Worm (Caenorhabditis elegans) whole organism, young adult: ENCODE measurements around the gene fmo-3.

Source experiments
- B0336.3 ChIP-seq: fragments of 200-800 bp; sonication (Bioruptor generic); IDR thresholded peaks from 2 replicates; pipeline ENCODE4 v1.3.6; 2022; ENCODE audit warnings: missing genetic modification characterization, missing compliant biosample characterization
- C17E4.6 ChIP-seq: fragments of 200-800 bp; sonication (Bioruptor generic); IDR thresholded peaks from 2 replicates; pipeline ENCODE4 v1.3.6; 2022; ENCODE audit warnings: missing genetic modification reagents, missing genetic modification characterization, missing compliant biosample characterization
- D2030.7 ChIP-seq: fragments of 200-800 bp; sonication (Bioruptor generic); IDR thresholded peaks from 2 replicates; pipeline ENCODE4 v1.3.6; 2022; ENCODE audit warnings: missing genetic modification reagents, missing genetic modification characterization, missing compliant biosample characterization
- F10E7.11 ChIP-seq: sonication (generic microtip); optimal IDR thresholded peaks from 2 replicates; lab custom pipeline; 2017; ENCODE audit warnings: mild to moderate bottlenecking, missing genetic modification characterization, moderate library complexity, missing compliant biosample characterization
- F39B2.1 ChIP-seq: fragments of 200-800 bp; sonication (Bioruptor generic); IDR thresholded peaks from 2 replicates; pipeline ENCODE4 v1.3.6; 2022; ENCODE audit warnings: missing genetic modification reagents, missing genetic modification characterization, missing compliant biosample characterization
- F49E8.2 ChIP-seq: sonication (generic microtip); optimal IDR thresholded peaks from 3 replicates; lab custom pipeline; 2017; ENCODE audit warnings: missing genetic modification characterization, mild to moderate bottlenecking, missing compliant biosample characterization, antibody characterized with exemption, moderate library complexity; ENCODE audit not compliant: insufficient read depth
- F52B5.7 ChIP-seq: sonication (generic microtip); optimal IDR thresholded peaks from 2 replicates; lab custom pipeline; 2016; ENCODE audit warnings: mild to moderate bottlenecking, missing genetic modification characterization, missing compliant biosample characterization
- K11D2.4 ChIP-seq: fragments of 200-800 bp; sonication (Bioruptor generic); IDR thresholded peaks from 2 replicates; pipeline ENCODE4 v1.3.6; 2022; ENCODE audit warnings: missing genetic modification reagents, missing genetic modification characterization, missing compliant biosample characterization
- Y67H2A.10 ChIP-seq: fragments of 200-800 bp; sonication (Bioruptor generic); conservative IDR thresholded peaks from 2 replicates; pipeline ENCODE4 v1.3.6; 2022; ENCODE audit warnings: missing genetic modification reagents, missing genetic modification characterization, missing compliant biosample characterization
- Y79H2A.3 ChIP-seq: fragments of 200-800 bp; sonication (Bioruptor generic); conservative IDR thresholded peaks from 2 replicates; pipeline ENCODE4 v1.3.6; 2022; ENCODE audit warnings: missing genetic modification reagents, missing genetic modification characterization, missing compliant biosample characterization
- ZK185.1 ChIP-seq: sonication (generic microtip); optimal IDR thresholded peaks from 2 replicates; lab custom pipeline; 2016; ENCODE audit warnings: mild to moderate bottlenecking, missing genetic modification characterization, missing compliant biosample characterization; ENCODE audit not compliant: poor library complexity, severe bottlenecking
- ama-1 ChIP-seq, 3 experiments: fragments of 150-350 bp in 1 of 3; sonication (generic microtip) in 2 of 3; optimal IDR thresholded peaks; 2 replicates each; lab custom pipeline; 2014 to 2018; ENCODE audit warnings: missing biosample characterization in 2 of 3, missing genetic modification characterization in 2 of 3, missing genetic modification reagents in 2 of 3
- aptf-3 ChIP-seq: fragments of 200-800 bp; sonication (Bioruptor generic); IDR thresholded peaks from 2 replicates; pipeline ENCODE4 v1.3.6; 2022; ENCODE audit warnings: missing genetic modification characterization, missing compliant biosample characterization
- atf-7 ChIP-seq: sonication (generic microtip); optimal IDR thresholded peaks from 2 replicates; lab custom pipeline; 2017; ENCODE audit warnings: mild to moderate bottlenecking, missing genetic modification characterization, missing compliant biosample characterization
- bed-2 ChIP-seq: fragments of 200-800 bp; sonication (Bioruptor generic); IDR thresholded peaks from 2 replicates; pipeline ENCODE4 v1.3.6; 2022; ENCODE audit warnings: missing genetic modification reagents, missing genetic modification characterization, missing compliant biosample characterization
- cebp-1 ChIP-seq, 2 experiments: fragments of 200-800 bp in 1 of 2; sonication (Bioruptor generic) in 1 of 2; sonication (generic microtip) in 1 of 2; IDR thresholded peaks in 1 of 2; optimal IDR thresholded peaks in 1 of 2; 2 replicates each; pipeline versions ENCODE4 v1.3.6 to Lab custom; 2017 to 2022; ENCODE audit warnings: missing compliant biosample characterization in 2 of 2, missing genetic modification characterization in 2 of 2, mild to moderate bottlenecking in 1 of 2, missing genetic modification reagents in 1 of 2, moderate library complexity in 1 of 2
- ceh-79 ChIP-seq: sonication (generic microtip); optimal IDR thresholded peaks from 2 replicates; lab custom pipeline; 2017; ENCODE audit warnings: mild to moderate bottlenecking, missing genetic modification characterization, missing compliant biosample characterization
- die-1 ChIP-seq: sonication (generic microtip); optimal IDR thresholded peaks from 2 replicates; lab custom pipeline; 2016; ENCODE audit warnings: missing genotype, mild to moderate bottlenecking, missing genetic modification characterization, missing compliant biosample characterization
- dox-1 ChIP-seq: fragments of 200-800 bp; sonication (Bioruptor generic); IDR thresholded peaks from 2 replicates; pipeline ENCODE4 v1.3.6; 2022; ENCODE audit warnings: missing genetic modification reagents, missing genetic modification characterization, missing compliant biosample characterization
- dpff-1 ChIP-seq: sonication (generic microtip); optimal IDR thresholded peaks from 2 replicates; lab custom pipeline; 2017; ENCODE audit warnings: mild to moderate bottlenecking, missing genetic modification characterization, missing compliant biosample characterization
- egl-44 ChIP-seq: fragments of 200-800 bp; sonication (Bioruptor generic); IDR thresholded peaks from 2 replicates; pipeline ENCODE4 v1.3.6; 2022; ENCODE audit warnings: missing genetic modification reagents, missing genetic modification characterization, missing compliant biosample characterization
- ets-4 ChIP-seq: fragments of 200-800 bp; sonication (Bioruptor generic); optimal IDR thresholded peaks from 2 replicates; lab custom pipeline; 2018; ENCODE audit warnings: mild to moderate bottlenecking, missing genetic modification characterization, missing compliant biosample characterization
- gei-17 ChIP-seq: fragments of 200-800 bp; sonication (Bioruptor generic); optimal IDR thresholded peaks from 2 replicates; lab custom pipeline; 2018; ENCODE audit warnings: mild to moderate bottlenecking, missing genetic modification characterization, missing compliant biosample characterization
- hlh-12 ChIP-seq: sonication (generic microtip); optimal IDR thresholded peaks from 2 replicates; lab custom pipeline; 2016; ENCODE audit warnings: missing genetic modification characterization, missing compliant biosample characterization
- hmg-1.2 ChIP-seq: fragments of 200-800 bp; sonication (Bioruptor generic); IDR thresholded peaks from 2 replicates; pipeline ENCODE4 v1.3.6; 2022; ENCODE audit warnings: missing genetic modification reagents, missing genetic modification characterization, missing compliant biosample characterization
- hrde-1 ChIP-seq: sonication (generic microtip); optimal IDR thresholded peaks from 2 replicates; lab custom pipeline; 2016; ENCODE audit warnings: missing genetic modification characterization, mild to moderate bottlenecking, missing compliant biosample characterization, moderate library complexity, missing genotype, missing genetic modification reagents, borderline replicate concordance
- let-526 ChIP-seq: fragments of 200-800 bp; sonication (Bioruptor generic); IDR thresholded peaks from 2 replicates; pipeline ENCODE4 v1.3.6; 2022; ENCODE audit warnings: missing genetic modification reagents, missing genetic modification characterization, missing compliant biosample characterization
- lin-54 ChIP-seq: fragments of 200-800 bp; sonication (Bioruptor generic); optimal IDR thresholded peaks from 2 replicates; lab custom pipeline; 2018; ENCODE audit warnings: mild to moderate bottlenecking, missing genetic modification characterization, missing compliant biosample characterization
- lir-1 ChIP-seq: fragments of 200-800 bp; sonication (Bioruptor generic); conservative IDR thresholded peaks from 2 replicates; pipeline ENCODE4 v1.3.6; 2022; ENCODE audit warnings: missing genetic modification reagents, missing genetic modification characterization, missing compliant biosample characterization
- madf-8 ChIP-seq: fragments of 200-800 bp; sonication (Bioruptor generic); conservative IDR thresholded peaks from 2 replicates; pipeline ENCODE4 v1.3.6; 2022; ENCODE audit warnings: missing genetic modification reagents, missing genetic modification characterization, missing compliant biosample characterization
- mel-28 ChIP-seq: sonication (generic microtip); optimal IDR thresholded peaks from 2 replicates; lab custom pipeline; 2016; ENCODE audit warnings: borderline replicate concordance, mild to moderate bottlenecking, missing genetic modification characterization, missing compliant biosample characterization
- mes-4 ChIP-seq: sonication (generic microtip); optimal IDR thresholded peaks from 2 replicates; lab custom pipeline; 2016; ENCODE audit warnings: missing genotype, missing genetic modification characterization, missing compliant biosample characterization
- nfya-2 ChIP-seq: fragments of 200-800 bp; sonication (Bioruptor generic); IDR thresholded peaks from 2 replicates; pipeline ENCODE4 v1.3.6; 2022; ENCODE audit warnings: missing genetic modification reagents, missing genetic modification characterization, missing compliant biosample characterization
- nhr-120 ChIP-seq: fragments of 200-800 bp; sonication (Bioruptor generic); IDR thresholded peaks from 2 replicates; pipeline ENCODE4 v1.3.6; 2022; ENCODE audit warnings: missing genetic modification characterization, missing compliant biosample characterization
- nhr-27 ChIP-seq: fragments of 200-800 bp; sonication (Bioruptor generic); optimal IDR thresholded peaks from 2 replicates; lab custom pipeline; 2018; ENCODE audit warnings: mild to moderate bottlenecking, missing genetic modification characterization, moderate library complexity, missing compliant biosample characterization
- pbrm-1 ChIP-seq: fragments of 200-800 bp; sonication (Bioruptor generic); IDR thresholded peaks from 2 replicates; pipeline ENCODE4 v1.3.6; 2022; ENCODE audit warnings: missing genetic modification reagents, missing genetic modification characterization, missing compliant biosample characterization
- pha-4 ChIP-seq: fragments of 150-350 bp; sonication (generic microtip); optimal IDR thresholded peaks from 2 replicates; lab custom pipeline; 2014; ENCODE audit warnings: missing biosample characterization, missing genetic modification reagents, missing genetic modification characterization
- rpc-1 ChIP-seq, 2 experiments: fragments of 150-350 bp in 1 of 2; sonication (generic microtip) in 1 of 2; optimal IDR thresholded peaks; 2 replicates each; lab custom pipeline; 2014 to 2018; ENCODE audit warnings: missing biosample characterization in 1 of 2, missing genetic modification characterization in 1 of 2, missing genetic modification reagents in 1 of 2, missing genotype in 1 of 2
- sdz-38 ChIP-seq: sonication (generic microtip); optimal IDR thresholded peaks from 2 replicates; lab custom pipeline; 2016; ENCODE audit warnings: missing genotype, missing genetic modification characterization, missing compliant biosample characterization
- snpc-1.1 ChIP-seq: sonication (generic microtip); optimal IDR thresholded peaks from 2 replicates; lab custom pipeline; 2017; ENCODE audit warnings: missing genetic modification characterization, mild to moderate bottlenecking, missing compliant biosample characterization, antibody characterized with exemption, moderate library complexity, missing genotype, missing genetic modification reagents; ENCODE audit not compliant: insufficient read depth
- snpc-1.3 ChIP-seq: sonication (generic microtip); optimal IDR thresholded peaks from 2 replicates; lab custom pipeline; 2017; ENCODE audit warnings: missing genetic modification characterization, mild to moderate bottlenecking, missing compliant biosample characterization, antibody characterized with exemption, moderate library complexity, missing genotype, missing genetic modification reagents; ENCODE audit not compliant: insufficient read depth
- tbx-9 ChIP-seq: sonication (generic microtip); optimal IDR thresholded peaks from 2 replicates; lab custom pipeline; 2016; ENCODE audit warnings: borderline replicate concordance, missing genetic modification characterization, inconsistent platforms, missing compliant biosample characterization
- tlf-1 ChIP-seq: fragments of 200-800 bp; sonication (Bioruptor generic); optimal IDR thresholded peaks from 2 replicates; lab custom pipeline; 2018; ENCODE audit warnings: mild to moderate bottlenecking, missing genetic modification characterization, missing compliant biosample characterization
- zfh-2 ChIP-seq: fragments of 200-800 bp; sonication (Bioruptor generic); conservative IDR thresholded peaks from 2 replicates; pipeline ENCODE4 v1.3.6; 2022; ENCODE audit warnings: missing genetic modification reagents, missing genetic modification characterization, missing compliant biosample characterization
- zim-3 ChIP-seq: sonication (generic microtip); optimal IDR thresholded peaks from 2 replicates; lab custom pipeline; 2017; ENCODE audit warnings: mild to moderate bottlenecking, missing genetic modification characterization, moderate library complexity, missing compliant biosample characterization
- ztf-28 ChIP-seq: fragments of 200-800 bp; sonication (Bioruptor generic); IDR thresholded peaks from 2 replicates; pipeline ENCODE4 v1.3.6; 2022; ENCODE audit warnings: missing genetic modification reagents, missing genetic modification characterization, missing compliant biosample characterization
- ztf-3 ChIP-seq: fragments of 200-800 bp; sonication (Bioruptor generic); optimal IDR thresholded peaks from 2 replicates; lab custom pipeline; 2018; ENCODE audit warnings: mild to moderate bottlenecking, missing genetic modification characterization, missing compliant biosample characterization

fmo-3 gene

ce11 chrIII:10706972-10707438, 12.5 kb downstream of the fmo-3 start, which contains the start of the genes Y39A1A.21 and Y39A1A.22 (continued):
- TF ChIP-seq cebp-1 (GFP tag; IDR thresholded peaks at IDR 0.05; lab: Robert Waterston, UW) (no peak), cebp-1 (tag; optimal IDR thresholded peaks at IDR 0.05; lab: Kevin White, UChicago) (peak; percentile 83), F52B5.7 (tag; lab: Kevin White, UChicago) (no peak), B0336.3 (peak; percentile 70), snpc-1.1 (no peak), ZK185.1 (tag; lab: Kevin White, UChicago) (peak; percentile 79), ama-1 (optimal IDR thresholded peaks at IDR 0.05; lab: Kevin White, UChicago) (no peak), ama-1 (GFP tag; optimal IDR thresholded peaks at IDR 0.05; lab: Kevin White, UChicago) (no peak), tbx-9 (tag; lab: Kevin White, UChicago) (no peak), F49E8.2 (tag; lab: Kevin White, UChicago) (no peak), egl-44 (GFP tag; lab: Robert Waterston, UW) (peak; percentile 65; the same call in 1 of the 2 replicates), nhr-27 (tag; lab: Kevin White, UChicago) (no peak), dpff-1 (tag; lab: Kevin White, UChicago) (no peak), lin-54 (GFP tag; lab: Kevin White, UChicago) (peak; percentile 80), madf-8 (GFP tag; lab: Robert Waterston, UW) (peak; percentile 40; the same call in 1 of the 2 replicates), nfya-2 (GFP tag; lab: Robert Waterston, UW) (no peak), ceh-79 (tag; lab: Kevin White, UChicago) (no peak), tlf-1 (GFP tag; lab: Kevin White, UChicago) (peak; percentile 69), ztf-28 (no peak), mel-28 (tag; lab: Kevin White, UChicago) (no peak), F10E7.11 (tag; lab: Kevin White, UChicago) (no peak), lir-1 (peak; percentile 11; the same call in 1 of the 2 replicates), hrde-1 (tag; lab: Kevin White, UChicago) (no peak), dox-1 (GFP tag; lab: Robert Waterston, UW) (peak; percentile 87), snpc-1.3 (tag; lab: Kevin White, UChicago) (no peak), let-526 (no peak), zfh-2 (GFP tag; lab: Robert Waterston, UW) (no peak), gei-17 (no peak), atf-7 (tag; lab: Kevin White, UChicago) (peak; percentile 58), K11D2.4 (peak; percentile 74), aptf-3 (no peak), pbrm-1 (GFP tag; lab: Robert Waterston, UW) (peak; percentile 74), die-1 (no peak), zim-3 (tag; lab: Kevin White, UChicago) (no peak), bed-2 (GFP tag; lab: Robert Waterston, UW) (no peak), sdz-38 (tag; lab: Kevin White, UChicago) (no peak), Y67H2A.10 (GFP tag; lab: Robert Waterston, UW) (no peak), C17E4.6 (GFP tag; lab: Robert Waterston, UW) (no peak), hmg-1.2 (GFP tag; lab: Robert Waterston, UW) (peak; percentile 46), ztf-3 (GFP tag; lab: Kevin White, UChicago) (no peak), nhr-120 (no peak), hlh-12 (tag; lab: Kevin White, UChicago) (no peak), F39B2.1 (GFP tag; lab: Robert Waterston, UW) (no peak), Y79H2A.3 (no peak), D2030.7 (peak; percentile 42; the same call in 1 of the 2 replicates), mes-4 (no peak), pha-4 (tag; lab: Kevin White, UChicago) (peak; percentile 2), ets-4 (GFP tag; lab: Kevin White, UChicago) (no peak), rpc-1 (optimal IDR thresholded peaks at IDR 0.05; lab: Kevin White, UChicago) (no peak), rpc-1 (tag; optimal IDR thresholded peaks at IDR 0.05; lab: Kevin White, UChicago) (no peak)
